Worm (Caenorhabditis elegans): ENCODE measurements around the gene srg-65.

srg-65 gene

ce11 chrV:5504807-5505442, 20.2 kb upstream of the srg-65 start, which contains the start of the genes dnj-19 and nhr-47 (continued):
- TF ChIP-seq ztf-1 (GFP tag; conservative IDR thresholded peaks at IDR 0.05) (no peak), sma-9 (GFP tag; optimal IDR thresholded peaks at IDR 0.05) (peak; percentile 91), sma-9 (tag; optimal IDR thresholded peaks at IDR 0.05) (no peak), dmd-4 (tag; optimal IDR thresholded peaks at IDR 0.05) (no peak), ztf-4 (tag; optimal IDR thresholded peaks at IDR 0.05) (peak; percentile 66), aly-2 (tag; optimal IDR thresholded peaks at IDR 0.05) (no peak), unc-62 (GFP tag; optimal IDR thresholded peaks at IDR 0.05) (peak; percentile 22), gmeb-1 (tag; optimal IDR thresholded peaks at IDR 0.05) (peak; percentile 90), sma-3 (GFP tag; optimal IDR thresholded peaks at IDR 0.05) (peak; percentile 90), ZK546.5 (tag; optimal IDR thresholded peaks at IDR 0.05) (no peak), Y55F3AM.14 (GFP tag; optimal IDR thresholded peaks at IDR 0.05) (peak; percentile 99), nhr-12 (tag; optimal IDR thresholded peaks at IDR 0.05) (peak; percentile 37), fos-1 (tag; optimal IDR thresholded peaks at IDR 0.05) (peak; percentile 49), nhr-21 (tag; optimal IDR thresholded peaks at IDR 0.05) (peak; percentile 81), mab-5 (tag; optimal IDR thresholded peaks at IDR 0.05) (peak; percentile 86), ceh-82 (tag; optimal IDR thresholded peaks at IDR 0.05) (peak; percentile 50), lin-39 (tag; optimal IDR thresholded peaks at IDR 0.05) (no peak), lin-11 (tag; optimal IDR thresholded peaks at IDR 0.05) (peak; percentile 97), lin-13 (GFP tag; optimal IDR thresholded peaks at IDR 0.05) (peak; percentile 83), nhr-10 (tag; optimal IDR thresholded peaks at IDR 0.05) (peak; percentile 42), nhr-25 (tag; optimal IDR thresholded peaks at IDR 0.05) (peak; percentile 85), blmp-1 (tag; optimal IDR thresholded peaks at IDR 0.05; ENCODE audit: insufficient read depth) (peak; percentile 26), nhr-237 (tag; optimal IDR thresholded peaks at IDR 0.05) (peak; percentile 7), nhr-11 (tag; optimal IDR thresholded peaks at IDR 0.05) (no peak), snpc-4 (tag; optimal IDR thresholded peaks at IDR 0.05) (peak; percentile 74)

ce11 chrV:5504295-5504694, 19.5 kb upstream of the srg-65 start:
- TF ChIP-seq F13H6.1 (tag; optimal IDR thresholded peaks at IDR 0.05) (no peak), ceh-82 (tag; optimal IDR thresholded peaks at IDR 0.05) (no peak), ama-1 (optimal IDR thresholded peaks at IDR 0.05) (no peak), aly-2 (tag; optimal IDR thresholded peaks at IDR 0.05) (no peak), lin-13 (GFP tag; optimal IDR thresholded peaks at IDR 0.05) (no peak), elt-1 (tag; optimal IDR thresholded peaks at IDR 0.05) (no peak), sem-4 (tag; optimal IDR thresholded peaks at IDR 0.05) (no peak), nhr-23 (tag; optimal IDR thresholded peaks at IDR 0.05) (no peak), peb-1 (tag; optimal IDR thresholded peaks at IDR 0.05) (no peak), alr-1 (tag; optimal IDR thresholded peaks at IDR 0.05) (no peak), unc-55 (GFP tag; optimal IDR thresholded peaks at IDR 0.05) (no peak), egl-27 (tag; optimal IDR thresholded peaks at IDR 0.05) (no peak), unc-39 (tag; optimal IDR thresholded peaks at IDR 0.05) (no peak), Y55F3AM.14 (GFP tag; optimal IDR thresholded peaks at IDR 0.05) (no peak), sma-9 (GFP tag; optimal IDR thresholded peaks at IDR 0.05) (no peak), sma-9 (tag; optimal IDR thresholded peaks at IDR 0.05) (no peak), skn-1 (tag; optimal IDR thresholded peaks at IDR 0.05) (no peak)

- TF ChIP-seq ztf-1 (GFP tag; conservative IDR thresholded peaks at IDR 0.05) (no peak), unc-39 (tag; optimal IDR thresholded peaks at IDR 0.05) (no peak), sma-3 (GFP tag; optimal IDR thresholded peaks at IDR 0.05) (peak; percentile 6), ama-1 (optimal IDR thresholded peaks at IDR 0.05) (peak; percentile 29), elt-3 (tag; optimal IDR thresholded peaks at IDR 0.05) (no peak)
These were observed 17.9 kb upstream of the srg-65 start for ce11 chrV:5502701-5503100.

DNA sequence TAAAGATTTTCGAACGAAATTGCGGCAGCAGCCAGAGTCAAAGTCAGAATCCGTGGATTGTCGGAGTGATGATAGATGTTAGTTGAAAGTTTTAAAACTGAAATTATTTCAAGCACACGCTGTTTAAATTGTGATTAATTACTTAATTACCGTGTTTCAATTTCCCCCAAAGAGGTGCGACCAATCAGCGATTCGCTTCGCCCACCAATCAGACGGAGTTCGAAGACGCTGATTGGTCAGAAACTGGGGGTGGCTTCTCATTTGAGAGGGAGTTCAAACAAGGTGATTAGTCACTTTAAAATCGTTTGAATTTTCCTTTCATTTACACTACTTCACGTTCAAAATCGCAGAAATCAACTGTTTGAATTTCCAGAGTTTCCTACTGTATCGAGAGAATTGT, 14.7 kb upstream of the srg-65 start:
- no peak for TF ChIP-seq unc-62 (GFP tag; optimal IDR thresholded peaks at IDR 0.05)
- TF ChIP-seq sem-4 (tag; optimal IDR thresholded peaks at IDR 0.05): no peak
- TF ChIP-seq lin-13 (GFP tag; optimal IDR thresholded peaks at IDR 0.05): no peak
- TF ChIP-seq mab-5 (tag; optimal IDR thresholded peaks at IDR 0.05): no peak
- no peak for TF ChIP-seq mbf-1 (tag; optimal IDR thresholded peaks at IDR 0.05)
- TF ChIP-seq nhr-129 (tag; optimal IDR thresholded peaks at IDR 0.05): no peak
